Worm (Caenorhabditis elegans) whole organism, mixed stage, embryonic: ENCODE measurements around the gene F31D5.1.

Experiments
- M03D4.4 ChIP-seq: sonication (generic microtip); optimal IDR thresholded peaks from 2 replicates; lab custom pipeline; 2017; ENCODE audit warnings: mild to moderate bottlenecking, missing genetic modification characterization, missing compliant biosample characterization
- bed-3 ChIP-seq: fragments of 200-800 bp; sonication (Bioruptor generic); optimal IDR thresholded peaks from 3 replicates; lab custom pipeline; 2018; ENCODE audit warnings: mild to moderate bottlenecking, missing genetic modification characterization, moderate library complexity, missing compliant biosample characterization
- blmp-1 ChIP-seq: fragments of 150-350 bp; optimal IDR thresholded peaks from 2 replicates; lab custom pipeline; 2014; ENCODE audit warnings: missing biosample characterization, missing genetic modification characterization
- ceh-39 ChIP-seq: fragments of 150-350 bp; optimal IDR thresholded peaks from 2 replicates; lab custom pipeline; 2014; ENCODE audit warnings: missing biosample characterization, missing genetic modification characterization
- ceh-83 ChIP-seq: fragments of 200-800 bp; sonication (Bioruptor generic); optimal IDR thresholded peaks from 2 replicates; lab custom pipeline; 2018; ENCODE audit warnings: mild to moderate bottlenecking, missing genetic modification characterization, missing compliant biosample characterization
- ces-1 ChIP-seq: fragments of 150-350 bp; optimal IDR thresholded peaks from 2 replicates; lab custom pipeline; 2014; ENCODE audit warnings: missing biosample characterization, missing genetic modification reagents, missing genetic modification characterization
- cnd-1 ChIP-seq: fragments of 200-800 bp; sonication (Bioruptor generic); optimal IDR thresholded peaks from 2 replicates; lab custom pipeline; 2018; ENCODE audit warnings: mild to moderate bottlenecking, missing genetic modification characterization, missing compliant biosample characterization
- drap-1 ChIP-seq: fragments of 200-800 bp; sonication (Bioruptor generic); optimal IDR thresholded peaks from 3 replicates; lab custom pipeline; 2018; ENCODE audit warnings: mild to moderate bottlenecking, missing genetic modification characterization, missing compliant biosample characterization
- elt-1 ChIP-seq: sonication (generic microtip); optimal IDR thresholded peaks from 2 replicates; lab custom pipeline; 2017; ENCODE audit warnings: missing genetic modification characterization, mild to moderate bottlenecking, missing compliant biosample characterization, antibody characterized with exemption, moderate library complexity, borderline replicate concordance; ENCODE audit not compliant: insufficient read depth
- elt-3 ChIP-seq: fragments of 150-350 bp; optimal IDR thresholded peaks from 2 replicates; lab custom pipeline; 2014; ENCODE audit warnings: missing biosample characterization, missing genetic modification characterization
- flh-1 ChIP-seq: fragments of 200-800 bp; sonication (Bioruptor generic); optimal IDR thresholded peaks from 2 replicates; lab custom pipeline; 2018; ENCODE audit warnings: mild to moderate bottlenecking, missing genetic modification characterization, moderate library complexity, missing compliant biosample characterization
- ham-2 ChIP-seq: fragments of 200-800 bp; sonication (Bioruptor generic); optimal IDR thresholded peaks from 2 replicates; lab custom pipeline; 2018; ENCODE audit warnings: mild to moderate bottlenecking, missing genetic modification characterization, missing compliant biosample characterization
- hlh-1 ChIP-seq: fragments of 150-350 bp; optimal IDR thresholded peaks from 2 replicates; lab custom pipeline; 2014; ENCODE audit warnings: missing biosample characterization, missing genetic modification reagents, missing genetic modification characterization
- lin-13 ChIP-seq: fragments of 150-350 bp; optimal IDR thresholded peaks from 2 replicates; lab custom pipeline; 2014; ENCODE audit warnings: missing biosample characterization, missing genetic modification characterization
- lin-32 ChIP-seq: fragments of 200-800 bp; sonication (Bioruptor generic); optimal IDR thresholded peaks from 2 replicates; lab custom pipeline; 2018; ENCODE audit warnings: mild to moderate bottlenecking, missing genetic modification characterization, missing compliant biosample characterization
- lsy-2 ChIP-seq: fragments of 150-350 bp; optimal IDR thresholded peaks from 2 replicates; lab custom pipeline; 2014; ENCODE audit warnings: missing biosample characterization, missing genetic modification characterization
- mab-5 ChIP-seq: fragments of 150-350 bp; optimal IDR thresholded peaks from 2 replicates; lab custom pipeline; 2014; ENCODE audit warnings: missing biosample characterization, missing genetic modification characterization
- mep-1 ChIP-seq: fragments of 150-350 bp; optimal IDR thresholded peaks from 2 replicates; lab custom pipeline; 2017; ENCODE audit warnings: missing biosample characterization, missing genetic modification reagents, missing genetic modification characterization, inconsistent platforms
- mls-2 ChIP-seq: sonication (generic microtip); optimal IDR thresholded peaks from 2 replicates; lab custom pipeline; 2016; ENCODE audit warnings: mild to moderate bottlenecking, missing genetic modification characterization, moderate library complexity, missing compliant biosample characterization
- nhr-12 ChIP-seq: fragments of 150-350 bp; optimal IDR thresholded peaks from 2 replicates; lab custom pipeline; 2014; ENCODE audit warnings: missing biosample characterization, missing genetic modification characterization
- nhr-237 ChIP-seq: fragments of 150-350 bp; optimal IDR thresholded peaks from 2 replicates; lab custom pipeline; 2014; ENCODE audit warnings: missing biosample characterization, missing genetic modification characterization
- nhr-28 ChIP-seq: fragments of 150-350 bp; optimal IDR thresholded peaks from 2 replicates; lab custom pipeline; 2014; ENCODE audit warnings: missing biosample characterization, missing genetic modification characterization
- nhr-76 ChIP-seq: sonication (generic microtip); optimal IDR thresholded peaks from 2 replicates; lab custom pipeline; 2017; ENCODE audit warnings: missing biosample characterization, missing genetic modification characterization
- pha-4 ChIP-seq: fragments of 150-350 bp; optimal IDR thresholded peaks from 2 replicates; lab custom pipeline; 2018; ENCODE audit warnings: missing biosample characterization, missing genetic modification reagents, missing genetic modification characterization
- sem-2 ChIP-seq: fragments of 200-800 bp; sonication (Bioruptor generic); optimal IDR thresholded peaks from 2 replicates; lab custom pipeline; 2018; ENCODE audit warnings: mild to moderate bottlenecking, missing genetic modification characterization, missing compliant biosample characterization
- sptf-1 ChIP-seq: sonication (generic microtip); optimal IDR thresholded peaks from 2 replicates; lab custom pipeline; 2017; ENCODE audit warnings: mild to moderate bottlenecking, missing genetic modification characterization, moderate library complexity, missing compliant biosample characterization
- unc-120 ChIP-seq: sonication (generic microtip); optimal IDR thresholded peaks from 2 replicates; lab custom pipeline; 2017; ENCODE audit warnings: missing genetic modification characterization, missing compliant biosample characterization; ENCODE audit not compliant: poor library complexity, severe bottlenecking
- unc-62 ChIP-seq: fragments of 150-350 bp; optimal IDR thresholded peaks from 2 replicates; lab custom pipeline; 2014; ENCODE audit warnings: missing biosample characterization, missing genetic modification reagents, missing genetic modification characterization
- zip-8 ChIP-seq: fragments of 150-350 bp; optimal IDR thresholded peaks from 2 replicates; lab custom pipeline; 2014; ENCODE audit warnings: missing biosample characterization, missing genetic modification characterization
- ztf-11 ChIP-seq: fragments of 150-350 bp; optimal IDR thresholded peaks from 2 replicates; lab custom pipeline; 2014; ENCODE audit warnings: missing biosample characterization, missing genetic modification characterization

Gene F31D5.1

DNA sequence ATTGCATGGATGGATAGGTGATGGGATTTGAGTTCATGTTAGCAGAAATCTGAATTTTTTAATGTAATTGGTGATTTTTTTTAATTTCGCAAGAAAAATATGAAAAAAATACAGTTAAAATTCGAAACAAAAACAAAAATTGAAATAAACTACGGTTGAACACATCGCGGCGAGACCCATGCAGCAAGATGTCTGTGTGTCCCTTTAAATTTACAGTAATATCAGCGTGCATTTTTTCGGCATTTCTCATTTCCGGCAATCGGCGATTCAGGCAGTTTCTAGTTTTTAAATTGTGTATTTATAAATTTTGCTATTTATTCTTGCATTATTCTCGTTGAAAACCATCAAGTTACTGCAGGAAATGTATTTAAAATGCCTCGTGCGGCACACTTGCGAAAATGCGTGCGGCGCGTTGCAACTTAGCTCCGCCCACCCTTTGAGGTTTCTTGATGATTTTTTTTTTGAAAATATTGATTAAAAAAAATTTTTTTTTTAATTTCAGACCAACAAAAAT is 18.6 kb downstream of the F31D5.1 start, which contains the start of the genes fbxc-44 and C16A11.2 (continued):
- no peak for TF ChIP-seq flh-1 (GFP tag; lab: Kevin White, UChicago)
- TF ChIP-seq M03D4.4 (tag; lab: Kevin White, UChicago): peak; percentile 85
- TF ChIP-seq sptf-1 (tag; lab: Kevin White, UChicago): peak; percentile 89
- peak; percentile 58 for TF ChIP-seq lsy-2 (tag; lab: Kevin White, UChicago)
- TF ChIP-seq ham-2 (GFP tag; lab: Kevin White, UChicago): peak; percentile 40
- TF ChIP-seq nhr-12 (tag; lab: Kevin White, UChicago): no peak
- TF ChIP-seq drap-1 (GFP tag; lab: Kevin White, UChicago): peak; percentile 49

DNA sequence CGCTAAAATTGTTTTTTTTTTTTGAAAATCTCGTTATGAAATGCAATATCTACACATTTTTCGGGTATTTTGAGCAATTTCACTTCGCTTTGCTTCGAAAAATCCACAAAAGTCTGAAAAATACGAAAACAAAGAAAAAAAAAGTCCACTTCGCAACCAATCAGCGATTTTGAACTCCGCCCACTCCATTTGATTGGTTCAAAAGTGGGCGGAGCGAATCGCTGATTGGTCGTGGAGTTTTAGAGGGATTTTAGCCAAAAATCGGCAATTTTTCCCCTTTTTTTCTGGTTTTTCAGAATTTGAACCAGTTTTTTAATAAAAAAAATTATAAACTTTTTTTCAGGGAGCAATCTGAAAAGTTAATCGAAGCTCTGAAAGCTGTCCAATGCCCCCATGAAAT is 19.8 kb downstream of the F31D5.1 start:
- TF ChIP-seq hlh-1 (tag; lab: Kevin White, UChicago) (no peak), ceh-39 (tag; lab: Kevin White, UChicago) (no peak), unc-62 (no peak), elt-1 (tag; lab: Kevin White, UChicago) (no peak), cnd-1 (no peak), mls-2 (tag; lab: Kevin White, UChicago) (no peak), lin-32 (no peak), nhr-237 (no peak), nhr-76 (tag; lab: Kevin White, UChicago) (no peak), blmp-1 (tag; lab: Kevin White, UChicago) (no peak), bed-3 (GFP tag; lab: Kevin White, UChicago) (no peak), zip-8 (tag; lab: Kevin White, UChicago) (no peak), ceh-83 (GFP tag; lab: Kevin White, UChicago) (no peak), nhr-28 (tag; lab: Kevin White, UChicago) (no peak), sem-2 (GFP tag; lab: Kevin White, UChicago) (no peak), ham-2 (GFP tag; lab: Kevin White, UChicago) (no peak), pha-4 (tag; lab: Kevin White, UChicago) (no peak), unc-120 (tag; lab: Kevin White, UChicago) (no peak), lsy-2 (tag; lab: Kevin White, UChicago) (no peak)

DNA sequence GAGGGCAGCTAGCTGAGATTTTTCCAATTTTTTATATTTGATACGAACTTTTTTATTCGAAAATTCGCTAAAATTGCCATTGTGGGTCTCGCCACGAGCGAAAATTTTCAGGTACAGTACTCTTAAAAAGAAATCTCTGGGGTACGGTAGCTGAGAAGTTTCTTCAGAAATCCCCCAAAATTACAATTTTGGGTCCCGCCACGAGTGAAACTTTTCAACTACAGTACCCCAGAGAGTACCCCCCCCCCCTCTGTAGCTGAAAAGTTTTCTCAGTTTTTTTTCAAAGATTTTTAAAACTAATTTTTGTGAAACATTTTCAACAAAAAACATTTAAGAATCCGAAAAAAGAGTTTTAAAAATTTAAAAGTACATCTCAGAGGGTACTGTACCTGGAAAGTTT is 25.8 kb downstream of the F31D5.1 start:
- no peak for TF ChIP-seq pha-4 (tag; lab: Kevin White, UChicago)
- no peak for TF ChIP-seq bed-3 (GFP tag; lab: Kevin White, UChicago)
- no peak for TF ChIP-seq sptf-1 (tag; lab: Kevin White, UChicago)
- no peak for TF ChIP-seq blmp-1 (tag; lab: Kevin White, UChicago)
- no peak for TF ChIP-seq zip-8 (tag; lab: Kevin White, UChicago)
- TF ChIP-seq elt-3 (tag; lab: Kevin White, UChicago): no peak
- TF ChIP-seq mls-2 (tag; lab: Kevin White, UChicago): no peak
- no peak for TF ChIP-seq cnd-1
- no peak for TF ChIP-seq nhr-76 (tag; lab: Kevin White, UChicago)
- no peak for TF ChIP-seq M03D4.4 (tag; lab: Kevin White, UChicago)
- TF ChIP-seq sem-2 (GFP tag; lab: Kevin White, UChicago): no peak
- no peak for TF ChIP-seq flh-1 (GFP tag; lab: Kevin White, UChicago)
- no peak for TF ChIP-seq unc-62
- no peak for TF ChIP-seq ceh-39 (tag; lab: Kevin White, UChicago)

DNA sequence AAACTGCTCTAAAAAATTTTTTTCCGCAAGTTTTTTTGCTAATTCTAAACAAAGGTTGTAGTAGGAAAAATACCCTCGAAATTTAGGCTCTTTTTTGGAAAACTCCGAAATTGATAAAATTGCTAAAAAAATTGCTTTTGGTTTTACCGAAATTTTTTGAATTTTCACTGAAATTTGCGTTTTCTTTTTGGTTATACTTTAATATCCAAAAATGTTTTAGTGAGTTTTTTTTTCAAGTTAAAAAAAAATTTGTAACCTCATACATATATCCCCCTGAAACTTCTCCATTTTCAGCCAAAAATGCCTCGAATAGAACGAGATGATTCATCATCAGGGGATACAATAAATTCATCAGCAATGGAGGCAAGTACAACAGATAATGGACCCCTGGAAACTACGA is 27.7 kb downstream of the F31D5.1 start, which contains the start of gene gpa-11:
Gene gpa-11 (plus strand): TSS at position 301 of the 400 bp plus-strand sequence.
- TF ChIP-seq unc-62 (no peak), hlh-1 (tag; lab: Kevin White, UChicago) (no peak), nhr-28 (tag; lab: Kevin White, UChicago) (no peak), mep-1 (tag; lab: Kevin White, UChicago) (no peak), unc-120 (tag; lab: Kevin White, UChicago) (no peak), lin-13 (tag; lab: Kevin White, UChicago) (no peak), zip-8 (tag; lab: Kevin White, UChicago) (no peak), ces-1 (GFP tag; lab: Kevin White, UChicago) (no peak), mab-5 (no peak), ztf-11 (tag; lab: Kevin White, UChicago) (no peak), elt-1 (tag; lab: Kevin White, UChicago) (no peak), sem-2 (GFP tag; lab: Kevin White, UChicago) (no peak)
